Worm (Caenorhabditis elegans) whole organism, L1 larva: ENCODE results near the gene F57G9.3.
"Not testable (repeated sequence)": the region's sequence is repeated elsewhere in the genome, so short reads cannot be mapped to it uniquely, and the experiment has no call there.

Experiments used
- lin-15B ChIP-seq: fragments of 150-350 bp; sonication (generic microtip); optimal IDR thresholded peaks from 3 replicates; lab custom pipeline; 2014; ENCODE audit warnings: missing biosample characterization, missing genetic modification characterization
- nhr-237 ChIP-seq: fragments of 150-350 bp; optimal IDR thresholded peaks from 2 replicates; lab custom pipeline; 2014; ENCODE audit warnings: missing biosample characterization, missing genetic modification characterization
- unc-130 ChIP-seq: fragments of 150-350 bp; optimal IDR thresholded peaks from 2 replicates; lab custom pipeline; 2017; ENCODE audit warnings: missing biosample characterization, missing genetic modification characterization, inconsistent platforms

DNA sequence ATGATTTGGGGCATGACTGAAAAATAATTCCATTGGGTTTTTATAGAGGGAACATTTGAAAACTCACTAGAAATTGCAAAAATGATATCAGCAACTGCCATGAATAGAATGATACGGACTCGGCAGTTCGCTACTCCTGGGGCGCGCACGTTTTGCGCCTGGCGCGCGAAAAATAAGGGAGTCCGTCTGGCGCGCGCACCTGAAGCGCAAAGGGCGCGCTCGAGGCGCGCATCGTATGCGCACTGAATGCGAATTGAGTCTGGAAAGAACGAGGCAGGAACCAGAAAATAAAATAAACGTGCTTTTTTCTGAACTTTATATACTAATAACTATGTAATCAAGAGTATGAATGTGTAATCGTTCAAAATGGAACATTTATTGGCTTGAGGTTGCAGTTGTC lies 31.2 kb upstream of the F57G9.3 start, which contains the start of gene Y57A10C.10:
- TF ChIP-seq lin-15B, unc-130, nhr-237 (tag; lab: Kevin White, UChicago): not testable (repeated sequence)
